Fruit fly (Drosophila melanogaster): ENCODE data around the gene CG13877.

DNA sequence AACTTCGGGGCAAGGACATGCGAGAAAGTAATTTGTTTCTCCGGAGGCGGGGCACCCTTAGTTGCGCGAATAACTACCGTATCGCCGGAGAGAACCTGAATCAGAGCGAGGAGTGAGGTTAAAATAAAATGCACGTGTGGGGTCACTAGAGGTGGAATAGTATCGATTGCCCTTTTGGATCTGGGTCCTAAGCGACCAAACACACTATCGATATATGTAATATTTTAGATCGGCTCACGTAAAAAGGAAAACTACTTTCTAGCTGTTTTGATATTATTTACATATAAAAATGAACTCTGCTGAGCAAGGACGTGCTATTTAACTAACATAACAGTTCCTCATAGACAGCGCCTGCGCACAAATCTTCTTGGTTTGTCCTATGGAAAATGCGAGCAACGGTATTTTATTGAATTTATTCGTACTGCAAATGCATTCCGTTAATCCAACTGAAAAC is 44.9 kb downstream of the CG13877 start:
- no peak for TF ChIP-seq CG8478 (optimal IDR thresholded peaks at IDR 0.05)
- TF ChIP-seq CTCF (optimal IDR thresholded peaks at IDR 0.05) = no peak

Measured in S2 (cell line).